Fruit fly (Drosophila melanogaster): ENCODE measurements around the gene CG32391.

CG32391 gene

dm6 chr3L:7077258-7077657, 8.3 kb upstream of the CG32391 start, which contains the start of gene CG8641:
Gene CG8641, minus strand, starts transcription at chr3L:7077462.
- no peak for TF ChIP-seq CG17801 (GFP tag; optimal IDR thresholded peaks at IDR 0.05; ENCODE audit: partially characterized antibody)

- TF ChIP-seq CG17801 (GFP tag; optimal IDR thresholded peaks at IDR 0.05; ENCODE audit: partially characterized antibody), result no peak
Observed at dm6 chr3L:7075147-7075546, 6.1 kb upstream of the CG32391 start, which contains the start of gene CG34030. Gene CG34030, minus strand, starts transcription at chr3L:7075247.

- TF ChIP-seq CG17801 (GFP tag; optimal IDR thresholded peaks at IDR 0.05; ENCODE audit: partially characterized antibody), result no peak
Observed at dm6 chr3L:7066014-7066413, 3.0 kb downstream of the CG32391 start, which contains the start of gene CG14823. Gene CG14823, plus strand, starts transcription at chr3L:7066314.

- TF ChIP-seq CG17801 (GFP tag; optimal IDR thresholded peaks at IDR 0.05; ENCODE audit: partially characterized antibody), result no peak
Observed at dm6 chr3L:7058401-7058999, 10.5 kb downstream of the CG32391 start.

DNA sequence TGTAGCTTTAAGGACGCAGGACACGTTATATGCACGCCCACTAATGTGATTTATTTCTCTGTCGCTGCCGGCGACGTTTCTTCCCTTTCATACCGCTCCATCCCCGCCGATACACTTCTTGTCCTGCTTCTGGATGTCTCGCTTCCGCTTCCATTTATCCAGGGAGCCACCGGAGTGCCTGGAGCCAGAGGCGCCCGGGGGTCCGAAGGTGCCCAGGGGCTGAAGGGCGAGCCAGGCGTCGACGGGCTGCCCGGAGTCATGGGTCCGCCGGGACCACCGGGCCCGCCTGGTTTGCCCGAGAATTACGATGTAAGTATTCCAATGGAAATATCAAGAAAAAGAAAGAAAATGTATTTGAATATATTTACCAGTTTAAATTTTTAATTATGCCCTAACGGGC, 31.2 kb downstream of the CG32391 start:
- no peak for TF ChIP-seq CG17801 (GFP tag; optimal IDR thresholded peaks at IDR 0.05; ENCODE audit: partially characterized antibody)

DNA sequence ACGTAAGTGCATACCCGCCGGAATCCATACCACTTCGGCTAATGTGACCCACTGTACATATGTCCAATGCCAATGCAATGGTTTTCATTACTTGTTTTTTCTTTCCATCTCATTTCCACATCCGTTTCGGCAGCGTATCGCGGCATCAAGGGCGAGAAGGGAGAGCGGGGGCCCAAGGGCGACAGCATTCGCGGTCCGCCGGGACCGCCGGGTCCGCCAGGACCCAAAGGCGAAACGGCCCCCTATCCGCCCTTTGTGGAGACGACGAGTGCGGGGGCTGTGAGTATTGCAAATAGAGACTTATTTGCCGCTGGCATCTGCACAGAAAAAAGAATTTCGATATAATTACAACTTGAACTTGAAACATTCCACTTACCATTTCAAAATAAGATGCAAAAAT, 34.0 kb downstream of the CG32391 start:
- no peak for TF ChIP-seq CG17801 (GFP tag; optimal IDR thresholded peaks at IDR 0.05; ENCODE audit: partially characterized antibody)

dm6 chr3L:7026694-7027093, 42.3 kb downstream of the CG32391 start, which contains the start of gene CG17744:
Gene CG17744, minus strand, starts transcription at chr3L:7026794.
- TF ChIP-seq CG17801 (GFP tag; optimal IDR thresholded peaks at IDR 0.05; ENCODE audit: partially characterized antibody), result no peak
